Fruit fly (Drosophila melanogaster) S2 (cell line): ENCODE results near the gene Trm7-32.

ENCODE experiments used
- CG8478 ChIP-seq: fragments of >200 bp; optimal IDR thresholded peaks from 2 replicates; lab custom pipeline; 2018
- CTCF ChIP-seq, 2 experiments: fragments of >200 bp; optimal IDR thresholded peaks; 2 replicates each; lab custom pipeline; 2018

DNA sequence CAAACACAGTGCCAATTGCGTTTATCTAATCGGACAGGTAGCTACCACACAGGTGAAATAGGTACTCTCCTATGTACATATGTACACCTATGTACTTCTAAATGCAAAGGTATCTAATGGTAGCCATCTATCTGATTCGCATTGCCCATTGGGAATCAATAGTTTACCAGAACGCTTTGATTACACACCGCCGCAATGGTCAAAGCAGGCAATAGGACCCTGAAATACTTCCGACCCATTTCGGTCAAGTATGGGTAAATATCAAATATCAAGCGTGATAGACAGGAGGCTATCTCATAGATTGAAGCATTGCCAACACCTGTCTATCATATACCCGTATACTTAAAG is 31.8 kb upstream of the Trm7-32 start:
- TF ChIP-seq CG8478 (lab: Kevin White, UChicago): no peak
- TF ChIP-seq CTCF (optimal IDR thresholded peaks at IDR 0.05; lab: Kevin White, UChicago): no peak
